Fruit fly (Drosophila melanogaster): Measurements from ENCODE around the gene CG31674.

The CG31674 gene

DNA sequence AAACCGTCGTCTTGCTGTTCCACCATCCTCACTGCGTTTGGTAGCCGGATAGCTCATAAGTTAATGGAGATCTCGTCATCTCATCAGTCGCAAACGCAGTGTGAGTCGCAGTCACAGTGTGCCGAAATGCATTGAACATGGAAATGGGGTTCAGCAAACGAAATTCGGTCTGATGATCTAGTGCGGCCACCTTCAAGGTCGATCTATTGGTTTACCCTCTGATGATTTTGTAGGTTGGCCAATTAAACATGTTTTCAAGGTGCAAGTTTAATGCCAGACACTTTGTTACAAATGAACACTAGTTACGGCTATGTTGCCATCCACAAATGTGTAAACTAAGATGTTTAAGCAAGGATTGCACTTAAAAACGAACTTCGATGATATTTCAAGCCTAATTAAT lies 28.2 kb upstream of the CG31674 start:
- TF ChIP-seq CG15514 (GFP tag; optimal IDR thresholded peaks at IDR 0.05) (no peak), CG3726 (GFP tag; IDR thresholded peaks at IDR 0.05) (no peak), CG10654 (GFP tag; optimal IDR thresholded peaks at IDR 0.05) (no peak), run (tag; optimal IDR thresholded peaks at IDR 0.05) (no peak), crol (GFP tag; IDR thresholded peaks at IDR 0.05) (no peak), danr (GFP tag; IDR thresholded peaks at IDR 0.05) (no peak), cad (GFP tag; optimal IDR thresholded peaks at IDR 0.05) (no peak), insv (GFP tag; optimal IDR thresholded peaks at IDR 0.05) (no peak), luna (GFP tag; optimal IDR thresholded peaks at IDR 0.05) (no peak), tx (GFP tag; optimal IDR thresholded peaks at IDR 0.05) (no peak), CG7928 (GFP tag; optimal IDR thresholded peaks at IDR 0.05) (no peak), CG3838 (GFP tag; optimal IDR thresholded peaks at IDR 0.05) (no peak), CG17328 (GFP tag; IDR thresholded peaks at IDR 0.05) (no peak), Rx (GFP tag; IDR thresholded peaks at IDR 0.05) (no peak), chif (GFP tag; optimal IDR thresholded peaks at IDR 0.05) (no peak), Nf-YC (tag; optimal IDR thresholded peaks at IDR 0.05) (no peak), ham (GFP tag; IDR thresholded peaks at IDR 0.05) (no peak), lbe (GFP tag; optimal IDR thresholded peaks at IDR 0.05) (no peak), grau (tag; optimal IDR thresholded peaks at IDR 0.05) (no peak), da (GFP tag; optimal IDR thresholded peaks at IDR 0.05) (no peak), ken (GFP tag; IDR thresholded peaks at IDR 0.05) (0 out of 3 replicates have a peak, but pooled peaks have one; percentile 49), YL-1 (GFP tag; optimal IDR thresholded peaks at IDR 0.05) (no peak), Hey (tag; optimal IDR thresholded peaks at IDR 0.05) (no peak), stc (GFP tag; IDR thresholded peaks at IDR 0.05) (0 out of 2 replicates have a peak, but pooled peaks have one; percentile 28), row (GFP tag; IDR thresholded peaks at IDR 0.05) (0 out of 3 replicates have a peak, but pooled peaks have one; percentile 9), ci (GFP tag; IDR thresholded peaks at IDR 0.05) (peak; percentile 42; the same call in 1 of the 3 replicates), CG3847 (GFP tag; IDR thresholded peaks at IDR 0.05) (no peak), mirr (GFP tag; optimal IDR thresholded peaks at IDR 0.05) (no peak), lmd (GFP tag; IDR thresholded peaks at IDR 0.05) (no peak), CG11504 (tag; optimal IDR thresholded peaks at IDR 0.05) (no peak), tin (GFP tag; optimal IDR thresholded peaks at IDR 0.05) (no peak), Stat92E (GFP tag; optimal IDR thresholded peaks at IDR 0.05) (no peak), pros (GFP tag; optimal IDR thresholded peaks at IDR 0.05) (peak; percentile 77), CG11696 (GFP tag; IDR thresholded peaks at IDR 0.05) (no peak), Sox102F (GFP tag; optimal IDR thresholded peaks at IDR 0.05) (peak; percentile 8), pho (GFP tag; optimal IDR thresholded peaks at IDR 0.05) (no peak), CG8359 (GFP tag; optimal IDR thresholded peaks at IDR 0.05; ENCODE audit: borderline replicate concordance) (no peak), jing (GFP tag; optimal IDR thresholded peaks at IDR 0.05) (no peak), CG4424 (GFP tag; optimal IDR thresholded peaks at IDR 0.05) (no peak), kah (GFP tag; optimal IDR thresholded peaks at IDR 0.05) (no peak), CG10209 (GFP tag; optimal IDR thresholded peaks at IDR 0.05) (no peak), CG11560 (tag; IDR thresholded peaks at IDR 0.05) (no peak), HLH54F (GFP tag; optimal IDR thresholded peaks at IDR 0.05) (no peak), bigmax (GFP tag; optimal IDR thresholded peaks at IDR 0.05) (no peak), Xbp1 (GFP tag; optimal IDR thresholded peaks at IDR 0.05) (no peak), lola (GFP tag; optimal IDR thresholded peaks at IDR 0.05) (no peak), gfzf (GFP tag; optimal IDR thresholded peaks at IDR 0.05) (no peak), CG12391 (tag; optimal IDR thresholded peaks at IDR 0.05) (peak; percentile 0), sc (optimal IDR thresholded peaks at IDR 0.05) (no peak), sc (GFP tag; optimal IDR thresholded peaks at IDR 0.05) (no peak), CG13894 (tag; optimal IDR thresholded peaks at IDR 0.05) (no peak)

Measured in whole organism, embryonic.